Worm (Caenorhabditis elegans) whole organism, late embryonic: ENCODE data around the gene B0393.5.

Experiments
- C08G9.2 ChIP-seq: sonication (generic microtip); optimal IDR thresholded peaks from 2 replicates; lab custom pipeline; 2016; ENCODE audit warnings: mild to moderate bottlenecking, missing genetic modification characterization, moderate library complexity, missing compliant biosample characterization
- F13H6.1 ChIP-seq: sonication (generic microtip); optimal IDR thresholded peaks from 2 replicates; lab custom pipeline; 2016; ENCODE audit warnings: missing genetic modification characterization, missing compliant biosample characterization
- K09A11.1 ChIP-seq: sonication (generic microtip); optimal IDR thresholded peaks from 2 replicates; lab custom pipeline; 2017; ENCODE audit warnings: antibody characterized with exemption, mild to moderate bottlenecking, missing genetic modification characterization, missing compliant biosample characterization; ENCODE audit not compliant: insufficient read depth
- Y22D7AL.16 ChIP-seq: sonication (generic microtip); optimal IDR thresholded peaks from 2 replicates; lab custom pipeline; 2016; ENCODE audit warnings: missing genetic modification characterization, missing compliant biosample characterization
- ama-1 ChIP-seq: fragments of 150-350 bp; optimal IDR thresholded peaks from 2 replicates; lab custom pipeline; 2014
- ceh-2 ChIP-seq: sonication (generic microtip); optimal IDR thresholded peaks from 2 replicates; lab custom pipeline; 2016; ENCODE audit warnings: missing genotype, missing genetic modification characterization, missing compliant biosample characterization
- ceh-22 ChIP-seq: sonication (generic microtip); optimal IDR thresholded peaks from 2 replicates; lab custom pipeline; 2017; ENCODE audit warnings: missing biosample characterization, missing genetic modification characterization
- ceh-24 ChIP-seq: sonication (generic microtip); optimal IDR thresholded peaks from 2 replicates; lab custom pipeline; 2016; ENCODE audit warnings: mild to moderate bottlenecking, missing genetic modification characterization, missing compliant biosample characterization
- ceh-30 ChIP-seq: fragments of 150-350 bp; optimal IDR thresholded peaks from 2 replicates; lab custom pipeline; 2014; ENCODE audit warnings: missing biosample characterization, missing genetic modification characterization
- ceh-31 ChIP-seq: sonication (generic microtip); optimal IDR thresholded peaks from 2 replicates; lab custom pipeline; 2016; ENCODE audit warnings: missing genetic modification characterization, missing compliant biosample characterization
- ceh-34 ChIP-seq: sonication (generic microtip); optimal IDR thresholded peaks from 2 replicates; lab custom pipeline; 2016; ENCODE audit warnings: mild to moderate bottlenecking, missing genetic modification characterization, missing compliant biosample characterization
- ceh-45 ChIP-seq: fragments of 200-800 bp; sonication (Bioruptor generic); IDR thresholded peaks from 2 replicates; pipeline ENCODE4 v1.3.6; 2022; ENCODE audit warnings: missing genetic modification reagents, missing genetic modification characterization, missing compliant biosample characterization
- ceh-48 ChIP-seq: sonication (generic microtip); optimal IDR thresholded peaks from 2 replicates; lab custom pipeline; 2016; ENCODE audit warnings: missing genetic modification characterization, inconsistent platforms, missing compliant biosample characterization
- dmd-4 ChIP-seq: sonication (generic microtip); optimal IDR thresholded peaks from 2 replicates; lab custom pipeline; 2016; ENCODE audit warnings: borderline replicate concordance, missing genetic modification characterization, missing compliant biosample characterization
- dve-1 ChIP-seq: sonication (generic microtip); optimal IDR thresholded peaks from 2 replicates; lab custom pipeline; 2017; ENCODE audit warnings: antibody characterized with exemption, mild to moderate bottlenecking, missing genetic modification characterization, missing compliant biosample characterization
- elt-4 ChIP-seq: sonication (generic microtip); optimal IDR thresholded peaks from 2 replicates; lab custom pipeline; 2016; ENCODE audit warnings: missing genetic modification characterization, missing compliant biosample characterization
- ets-4 ChIP-seq: sonication (generic microtip); optimal IDR thresholded peaks from 2 replicates; lab custom pipeline; 2016; ENCODE audit warnings: missing genetic modification characterization, missing compliant biosample characterization
- eyg-1 ChIP-seq: sonication (generic microtip); optimal IDR thresholded peaks from 2 replicates; lab custom pipeline; 2016; ENCODE audit warnings: missing genotype, missing genetic modification characterization, missing compliant biosample characterization
- fkh-6 ChIP-seq: sonication (generic microtip); optimal IDR thresholded peaks from 2 replicates; lab custom pipeline; 2016; ENCODE audit warnings: missing genetic modification characterization, missing compliant biosample characterization
- gmeb-2 ChIP-seq: sonication (generic microtip); optimal IDR thresholded peaks from 2 replicates; lab custom pipeline; 2016; ENCODE audit warnings: missing genetic modification characterization, inconsistent platforms, missing compliant biosample characterization
- hlh-13 ChIP-seq: fragments of 200-800 bp; sonication (Bioruptor generic); optimal IDR thresholded peaks from 2 replicates; lab custom pipeline; 2018; ENCODE audit warnings: mild to moderate bottlenecking, missing genetic modification characterization, missing compliant biosample characterization
- hlh-15 ChIP-seq: sonication (generic microtip); optimal IDR thresholded peaks from 2 replicates; lab custom pipeline; 2016; ENCODE audit warnings: missing genetic modification characterization, missing compliant biosample characterization
- hlh-30 ChIP-seq: sonication (generic microtip); optimal IDR thresholded peaks from 2 replicates; lab custom pipeline; 2017; ENCODE audit warnings: antibody characterized with exemption, missing genetic modification characterization, missing compliant biosample characterization; ENCODE audit not compliant: insufficient read depth
- hlh-6 ChIP-seq: sonication (generic microtip); optimal IDR thresholded peaks from 2 replicates; lab custom pipeline; 2016; ENCODE audit warnings: missing genotype, missing genetic modification characterization, missing compliant biosample characterization
- lim-6 ChIP-seq: sonication (generic microtip); optimal IDR thresholded peaks from 2 replicates; lab custom pipeline; 2016; ENCODE audit warnings: missing genetic modification characterization, missing compliant biosample characterization
- madf-2 ChIP-seq: sonication (generic microtip); optimal IDR thresholded peaks from 2 replicates; lab custom pipeline; 2017; ENCODE audit warnings: missing genetic modification characterization, missing compliant biosample characterization
- mec-3 ChIP-seq: sonication (generic microtip); optimal IDR thresholded peaks from 2 replicates; lab custom pipeline; 2016; ENCODE audit warnings: borderline replicate concordance, missing genetic modification characterization, missing compliant biosample characterization
- nhr-11 ChIP-seq: fragments of 150-350 bp; optimal IDR thresholded peaks from 2 replicates; lab custom pipeline; 2014; ENCODE audit warnings: missing biosample characterization, missing genetic modification characterization
- nhr-232 ChIP-seq: sonication (generic microtip); optimal IDR thresholded peaks from 2 replicates; lab custom pipeline; 2016; ENCODE audit warnings: missing genetic modification characterization, missing compliant biosample characterization
- npax-4 ChIP-seq: sonication (generic microtip); optimal IDR thresholded peaks from 2 replicates; lab custom pipeline; 2016; ENCODE audit warnings: missing genetic modification characterization, missing compliant biosample characterization
- pag-3 ChIP-seq: sonication (generic microtip); optimal IDR thresholded peaks from 2 replicates; lab custom pipeline; 2016; ENCODE audit warnings: missing compliant biosample characterization, missing genetic modification characterization, borderline replicate concordance
- pat-9 ChIP-seq: fragments of 200-800 bp; sonication (Bioruptor generic); optimal IDR thresholded peaks from 2 replicates; lab custom pipeline; 2018; ENCODE audit warnings: mild to moderate bottlenecking, missing genetic modification characterization, moderate library complexity, missing compliant biosample characterization
- pax-1 ChIP-seq: fragments of 150-350 bp; optimal IDR thresholded peaks from 2 replicates; lab custom pipeline; 2014; ENCODE audit warnings: missing biosample characterization, missing genetic modification characterization
- pha-2 ChIP-seq: sonication (generic microtip); optimal IDR thresholded peaks from 2 replicates; lab custom pipeline; 2017; ENCODE audit warnings: mild to moderate bottlenecking, missing genetic modification characterization, missing compliant biosample characterization
- rnt-1 ChIP-seq: sonication (generic microtip); optimal IDR thresholded peaks from 2 replicates; lab custom pipeline; 2016; ENCODE audit warnings: missing genetic modification characterization, missing compliant biosample characterization
- syd-9 ChIP-seq: sonication (generic microtip); optimal IDR thresholded peaks from 2 replicates; lab custom pipeline; 2016; ENCODE audit warnings: mild to moderate bottlenecking, missing genetic modification characterization, moderate library complexity, missing compliant biosample characterization
- tbx-2 ChIP-seq: sonication (generic microtip); optimal IDR thresholded peaks from 2 replicates; lab custom pipeline; 2016; ENCODE audit warnings: missing genetic modification characterization, missing compliant biosample characterization
- unc-55 ChIP-seq: sonication (generic microtip); optimal IDR thresholded peaks from 2 replicates; lab custom pipeline; 2017; ENCODE audit warnings: missing biosample characterization, missing genetic modification reagents, missing genetic modification characterization
- unc-86 ChIP-seq: sonication (generic microtip); optimal IDR thresholded peaks from 2 replicates; lab custom pipeline; 2016; ENCODE audit warnings: missing genetic modification characterization, missing compliant biosample characterization
- zip-5 ChIP-seq: sonication (generic microtip); optimal IDR thresholded peaks from 2 replicates; lab custom pipeline; 2016; ENCODE audit warnings: missing genetic modification characterization, missing compliant biosample characterization
- ztf-16 ChIP-seq: sonication (generic microtip); optimal IDR thresholded peaks from 2 replicates; lab custom pipeline; 2017; ENCODE audit warnings: missing genetic modification characterization, missing compliant biosample characterization

Gene B0393.5

DNA sequence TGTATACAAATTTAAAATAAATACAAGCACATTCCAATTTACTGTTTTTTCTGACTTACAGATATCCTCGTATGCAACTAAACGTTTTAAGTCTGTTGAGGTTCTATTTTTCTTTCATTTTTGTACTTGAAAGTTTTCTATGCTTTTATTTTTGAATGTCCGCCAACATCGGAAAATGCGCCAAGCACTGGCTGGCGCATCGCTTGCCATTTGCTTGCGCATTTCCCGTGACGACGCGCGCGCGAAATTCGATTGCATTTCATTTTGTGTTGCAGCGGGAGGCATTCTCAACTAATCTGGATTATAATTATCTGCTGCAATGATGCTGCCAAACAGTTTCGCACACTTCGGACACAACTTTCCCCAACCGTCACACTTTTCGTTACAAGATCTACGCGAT lies 8.6 kb upstream of the B0393.5 start, which contains the start of gene fbxl-2 (continued):
- no peak for TF ChIP-seq hlh-13 (GFP tag; lab: Kevin White, UChicago)
- peak; percentile 21 for TF ChIP-seq nhr-232 (tag; lab: Kevin White, UChicago)
- no peak for TF ChIP-seq npax-4 (tag; lab: Kevin White, UChicago)
- TF ChIP-seq zip-5 (tag; lab: Kevin White, UChicago): no peak
- TF ChIP-seq ceh-45 (GFP tag; lab: Robert Waterston, UW): no peak
- TF ChIP-seq ceh-24: peak; percentile 32
- peak; percentile 33 for TF ChIP-seq ztf-16 (tag; lab: Kevin White, UChicago)
- no peak for TF ChIP-seq Y22D7AL.16 (tag; lab: Kevin White, UChicago)
- TF ChIP-seq pat-9 (tag; lab: Kevin White, UChicago): peak; percentile 64
- peak; percentile 53 for TF ChIP-seq madf-2
- no peak for TF ChIP-seq ceh-22 (tag; lab: Kevin White, UChicago)
- no peak for TF ChIP-seq elt-4 (tag; lab: Kevin White, UChicago)
- TF ChIP-seq mec-3 (tag; lab: Kevin White, UChicago): no peak
- peak; percentile 72 for TF ChIP-seq pha-2 (tag; lab: Kevin White, UChicago)
- TF ChIP-seq ceh-31 (tag; lab: Kevin White, UChicago): peak; percentile 88
- TF ChIP-seq pax-1 (tag; lab: Kevin White, UChicago): no peak
- TF ChIP-seq ceh-34 (tag; lab: Kevin White, UChicago): peak; percentile 90
- TF ChIP-seq C08G9.2 (tag; lab: Kevin White, UChicago): peak; percentile 36
- TF ChIP-seq K09A11.1 (tag; lab: Kevin White, UChicago): no peak
- peak; percentile 95 for TF ChIP-seq ets-4 (tag; lab: Kevin White, UChicago)
- peak; percentile 53 for TF ChIP-seq F13H6.1 (tag; lab: Kevin White, UChicago)
- peak; percentile 48 for TF ChIP-seq unc-55 (GFP tag; lab: Kevin White, UChicago)
- peak; percentile 57 for TF ChIP-seq gmeb-2 (tag; lab: Kevin White, UChicago)
- peak; percentile 68 for TF ChIP-seq rnt-1 (tag; lab: Kevin White, UChicago)
- TF ChIP-seq nhr-11: no peak
- no peak for TF ChIP-seq hlh-15
- peak; percentile 40 for TF ChIP-seq fkh-6 (tag; lab: Kevin White, UChicago)
- peak; percentile 44 for TF ChIP-seq dmd-4
- TF ChIP-seq hlh-6: peak; percentile 59
- TF ChIP-seq pag-3: no peak
- peak; percentile 54 for TF ChIP-seq ceh-2 (tag; lab: Kevin White, UChicago)
- peak; percentile 71 for TF ChIP-seq tbx-2 (tag; lab: Kevin White, UChicago)
- TF ChIP-seq hlh-30 (tag; lab: Kevin White, UChicago): peak; percentile 73
- TF ChIP-seq unc-86: peak; percentile 76
- TF ChIP-seq syd-9 (tag; lab: Kevin White, UChicago): peak; percentile 63

ce11 chrIII:4762846-4763245 lies 2.7 kb upstream of the B0393.5 start:
- TF ChIP-seq pag-3 (no peak), ceh-30 (tag; lab: Kevin White, UChicago) (no peak), ceh-48 (tag; lab: Kevin White, UChicago) (no peak), C08G9.2 (tag; lab: Kevin White, UChicago) (no peak), zip-5 (tag; lab: Kevin White, UChicago) (no peak), mec-3 (tag; lab: Kevin White, UChicago) (peak; percentile 20)

- TF ChIP-seq eyg-1 (tag; lab: Kevin White, UChicago) (no peak), lim-6 (no peak), dve-1 (tag; lab: Kevin White, UChicago) (no peak), syd-9 (tag; lab: Kevin White, UChicago) (no peak), ama-1 (lab: Kevin White, UChicago) (no peak), hlh-6 (no peak), ceh-48 (tag; lab: Kevin White, UChicago) (no peak)
Measured at ce11 chrIII:4763509-4763908, 2.1 kb upstream of the B0393.5 start, which contains the start of gene B0393.4. Gene B0393.4, minus strand, starts transcription at chrIII:4763609.
